Worm (Caenorhabditis elegans) whole organism, young adult: ENCODE results near the gene unc-70.

Source experiments
- F10E7.11 ChIP-seq: sonication (generic microtip); optimal IDR thresholded peaks from 2 replicates; lab custom pipeline; 2017; ENCODE audit warnings: mild to moderate bottlenecking, missing genetic modification characterization, moderate library complexity, missing compliant biosample characterization
- aptf-2 ChIP-seq: fragments of 200-800 bp; sonication (Bioruptor generic); conservative IDR thresholded peaks from 2 replicates; pipeline ENCODE4 v1.3.6; 2022; ENCODE audit warnings: missing genetic modification reagents, missing genetic modification characterization, missing compliant biosample characterization
- attf-3 ChIP-seq: fragments of 200-800 bp; sonication (Bioruptor generic); conservative IDR thresholded peaks from 2 replicates; pipeline ENCODE4 v1.3.6; 2022; ENCODE audit warnings: missing genetic modification reagents, missing genetic modification characterization, missing compliant biosample characterization
- hsf-1 ChIP-seq: fragments of 200-800 bp; sonication (Bioruptor generic); IDR thresholded peaks from 2 replicates; pipeline ENCODE4 v1.3.6; 2022; ENCODE audit warnings: missing genetic modification reagents, missing genetic modification characterization, missing compliant biosample characterization
- nhr-90 ChIP-seq: sonication (generic microtip); optimal IDR thresholded peaks from 2 replicates; lab custom pipeline; 2016; ENCODE audit warnings: missing genotype, mild to moderate bottlenecking, missing genetic modification characterization, missing compliant biosample characterization
- rpc-1 ChIP-seq, 2 experiments: fragments of 150-350 bp in 1 of 2; sonication (generic microtip) in 1 of 2; optimal IDR thresholded peaks; 2 replicates each; lab custom pipeline; 2014 to 2018; ENCODE audit warnings: missing biosample characterization in 1 of 2, missing genetic modification characterization in 1 of 2, missing genetic modification reagents in 1 of 2, missing genotype in 1 of 2
- snpc-1.3 ChIP-seq: sonication (generic microtip); optimal IDR thresholded peaks from 2 replicates; lab custom pipeline; 2017; ENCODE audit warnings: missing genetic modification characterization, mild to moderate bottlenecking, missing compliant biosample characterization, antibody characterized with exemption, moderate library complexity, missing genotype, missing genetic modification reagents; ENCODE audit not compliant: insufficient read depth
- snpc-4 ChIP-seq, 5 experiments: fragments of 150-350 bp in 1 of 5; sonication (generic microtip) in 4 of 5; optimal IDR thresholded peaks; 2 replicates each; lab custom pipeline; 2014 to 2018; ENCODE audit warnings: missing genetic modification characterization in 5 of 5, missing biosample characterization in 3 of 5, antibody characterized with exemption in 2 of 5, mild to moderate bottlenecking in 2 of 5, missing compliant biosample characterization in 2 of 5, missing genotype in 2 of 5, moderate library complexity in 2 of 5, missing genetic modification reagents in 1 of 5
- ztf-26 ChIP-seq: sonication (generic microtip); optimal IDR thresholded peaks from 2 replicates; lab custom pipeline; 2017; ENCODE audit warnings: missing genetic modification characterization, missing compliant biosample characterization
- ztf-28 ChIP-seq: fragments of 200-800 bp; sonication (Bioruptor generic); IDR thresholded peaks from 2 replicates; pipeline ENCODE4 v1.3.6; 2022; ENCODE audit warnings: missing genetic modification reagents, missing genetic modification characterization, missing compliant biosample characterization

- TF ChIP-seq snpc-1.3 (tag; lab: Kevin White, UChicago) (no peak), rpc-1 (optimal IDR thresholded peaks at IDR 0.05; lab: Kevin White, UChicago) (no peak), rpc-1 (tag; optimal IDR thresholded peaks at IDR 0.05; lab: Kevin White, UChicago) (no peak), ztf-28 (no peak), attf-3 (no peak), aptf-2 (GFP tag; lab: Robert Waterston, UW) (no peak), nhr-90 (tag; lab: Kevin White, UChicago) (no peak), snpc-4 (GFP tag; optimal IDR thresholded peaks at IDR 0.05; lab: Kevin White, UChicago) (no peak), snpc-4 (tag; optimal IDR thresholded peaks at IDR 0.05; lab: Kevin White, UChicago) (no peak), F10E7.11 (tag; lab: Kevin White, UChicago) (no peak), hsf-1 (GFP tag; lab: Robert Waterston, UW) (no peak), ztf-26 (tag; lab: Kevin White, UChicago) (no peak)
These were observed 15.6 kb downstream of the unc-70 start, which contains the start of gene K11C4.1 for ce11 chrV:6896700-6897099.
